Worm (Caenorhabditis elegans) whole organism, midembryonic: ENCODE data around the gene nhr-27.

Experiments used
- flt-1 ChIP-seq: fragments of 200-800 bp; sonication (Bioruptor generic); IDR thresholded peaks from 2 replicates; pipeline ENCODE4 v1.3.6; 2022; ENCODE audit warnings: missing genetic modification characterization, missing compliant biosample characterization
- med-1 ChIP-seq: sonication (generic microtip); optimal IDR thresholded peaks from 2 replicates; lab custom pipeline; 2017; ENCODE audit warnings: missing genetic modification characterization, mild to moderate bottlenecking, missing compliant biosample characterization, antibody characterized with exemption, missing genetic modification reagents; ENCODE audit not compliant: insufficient read depth
- ref-1 ChIP-seq: fragments of 200-800 bp; sonication (Bioruptor generic); conservative IDR thresholded peaks from 2 replicates; pipeline ENCODE4 v1.3.6; 2022; ENCODE audit warnings: missing genetic modification reagents, missing genetic modification characterization, missing compliant biosample characterization

ce11 chrX:12813539-12813938, 5.4 kb upstream of the nhr-27 start, which contains the start of gene gei-3:
- TF ChIP-seq med-1 (GFP tag; lab: Kevin White, UChicago) (no peak), ref-1 (GFP tag; lab: Robert Waterston, UW) (no peak), flt-1 (no peak)
